Fruit fly (Drosophila melanogaster) whole organism, pupa: ENCODE data around the gene CG34253.

Source experiments
- CG10348 ChIP-seq: fragments of 200-800 bp; sonication (Bioruptor generic); IDR thresholded peaks from 2 replicates; pipeline ENCODE4 v1.3.6; 2022; ENCODE audit warnings: missing biosample characterization, missing genetic modification characterization
- CG12605 ChIP-seq: fragments of 200-800 bp; sonication (Bioruptor generic); IDR thresholded peaks from 2 replicates; pipeline ENCODE4 v1.3.6; 2022; ENCODE audit warnings: missing biosample characterization, missing genetic modification characterization
- CG13204 ChIP-seq: fragments of 200-800 bp; sonication (Bioruptor generic); optimal IDR thresholded peaks from 2 replicates; lab custom pipeline; 2018; ENCODE audit warnings: missing biosample characterization, mild to moderate bottlenecking, missing genetic modification characterization, moderate library complexity
- CG14655 ChIP-seq: fragments of 200-800 bp; sonication (Bioruptor generic); optimal IDR thresholded peaks from 3 replicates; lab custom pipeline; 2017; ENCODE audit warnings: mild to moderate bottlenecking, missing biosample characterization, missing genetic modification reagents, missing genetic modification characterization
- CG15710 ChIP-seq: fragments of 200-800 bp; sonication (Bioruptor generic); optimal IDR thresholded peaks from 2 replicates; lab custom pipeline; 2018; ENCODE audit warnings: missing biosample characterization, mild to moderate bottlenecking, missing genetic modification characterization, moderate library complexity
- CG32121 ChIP-seq: fragments of 200-800 bp; sonication (Bioruptor generic); IDR thresholded peaks from 2 replicates; pipeline ENCODE4 v1.3.6; 2022; ENCODE audit warnings: missing biosample characterization, missing genetic modification characterization
- CG8159 ChIP-seq: fragments of 200-800 bp; sonication (Bioruptor generic); optimal IDR thresholded peaks from 3 replicates; lab custom pipeline; 2018; ENCODE audit warnings: missing biosample characterization, mild to moderate bottlenecking, missing genetic modification characterization, moderate library complexity
- CG8301 ChIP-seq: fragments of 200-800 bp; sonication (Bioruptor generic); optimal IDR thresholded peaks from 2 replicates; lab custom pipeline; 2018; ENCODE audit warnings: missing biosample characterization, mild to moderate bottlenecking, missing genetic modification characterization
- EcR ChIP-seq: fragments of 200-800 bp; sonication (Bioruptor generic); optimal IDR thresholded peaks from 3 replicates; lab custom pipeline; 2019; ENCODE audit warnings: missing biosample characterization, missing genetic modification characterization, mild to moderate bottlenecking, moderate library complexity, missing genetic modification reagents
- Pif1A ChIP-seq: fragments of 200-800 bp; sonication (Bioruptor generic); optimal IDR thresholded peaks from 3 replicates; lab custom pipeline; 2016; ENCODE audit warnings: missing biosample characterization, missing genetic modification characterization
- Pif1B ChIP-seq: fragments of 200-800 bp; sonication (Bioruptor generic); optimal IDR thresholded peaks from 3 replicates; lab custom pipeline; 2016; ENCODE audit warnings: missing biosample characterization, missing genetic modification characterization
- gl ChIP-seq: fragments of 200-800 bp; sonication (Bioruptor generic); optimal IDR thresholded peaks from 2 replicates; lab custom pipeline; 2018; ENCODE audit warnings: missing biosample characterization, mild to moderate bottlenecking, missing genetic modification characterization
- rn ChIP-seq: fragments of 200-800 bp; sonication (Bioruptor generic); IDR thresholded peaks from 2 replicates; pipeline ENCODE4 v1.3.6; 2022; ENCODE audit warnings: missing biosample characterization, missing genetic modification characterization

DNA sequence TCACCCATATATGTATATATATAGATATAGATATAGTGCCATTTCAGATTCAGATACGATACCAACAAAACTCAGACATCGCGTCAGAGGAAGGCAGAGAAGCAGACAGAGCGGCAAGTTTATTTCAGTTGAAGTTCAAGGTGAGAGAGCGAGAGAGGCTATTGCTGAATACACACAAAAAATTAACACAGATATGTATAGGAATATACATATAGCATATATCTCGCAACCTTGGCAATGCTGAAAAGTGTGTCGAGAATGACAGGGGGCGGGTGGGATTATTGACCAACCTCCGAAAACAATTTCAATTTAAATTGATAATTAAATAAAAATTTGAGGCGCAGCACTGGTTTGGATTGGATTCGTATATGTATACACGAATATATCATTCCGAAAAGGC lies 30.1 kb downstream of the CG34253 start:
- TF ChIP-seq CG13204 (no peak), gl (tag; lab: Kevin White, UChicago) (no peak), CG14655 (GFP tag; lab: Kevin White, UChicago) (no peak), CG12605 (GFP tag; lab: Robert Waterston, UW) (no peak), Pif1A (GFP tag; lab: Kevin White, UChicago) (no peak), Pif1B (GFP tag; lab: Kevin White, UChicago) (no peak), CG8301 (no peak), CG32121 (no peak), EcR (GFP tag; lab: Kevin White, UChicago) (peak; percentile 93), CG15710 (tag; lab: Kevin White, UChicago) (no peak), CG8159 (tag; lab: Kevin White, UChicago) (no peak), CG10348 (no peak), rn (GFP tag; lab: Robert Waterston, UW) (no peak)
